Worm (Caenorhabditis elegans): Measurements from ENCODE around the gene madf-4.

The madf-4 gene

DNA sequence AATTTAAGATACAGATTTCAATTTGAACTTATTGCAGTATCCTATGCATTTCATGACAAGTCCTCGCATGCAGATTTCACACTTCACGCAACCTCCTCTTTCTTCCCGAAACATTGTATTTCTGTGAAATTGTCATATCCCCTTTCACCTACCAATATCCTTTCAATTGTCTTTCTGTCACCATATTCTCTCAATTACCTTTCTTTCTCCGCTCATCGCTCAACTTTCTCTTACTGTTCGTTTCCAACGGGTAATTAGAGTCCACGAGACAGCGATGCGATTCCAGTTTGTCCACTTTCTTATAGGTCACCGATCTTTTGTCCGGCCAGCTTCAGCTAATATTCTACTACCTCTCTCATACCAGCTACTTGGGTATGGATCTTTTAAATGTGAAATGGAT is 9.9 kb downstream of the madf-4 start, which contains the start of gene mam-5:
Gene mam-5 (plus strand): TSS at position 304 of the 400 bp plus-strand sequence.
- no peak for TF ChIP-seq egl-5 (tag; optimal IDR thresholded peaks at IDR 0.05)
- TF ChIP-seq lin-15B (tag; optimal IDR thresholded peaks at IDR 0.05): no peak
- no peak for TF ChIP-seq hmg-11 (tag; optimal IDR thresholded peaks at IDR 0.05)
- TF ChIP-seq daf-12 (tag; optimal IDR thresholded peaks at IDR 0.05): no peak
- TF ChIP-seq ceh-9 (tag; optimal IDR thresholded peaks at IDR 0.05): no peak
- no peak for TF ChIP-seq nhr-237 (tag; optimal IDR thresholded peaks at IDR 0.05)
- TF ChIP-seq nhr-77 (tag; optimal IDR thresholded peaks at IDR 0.05): no peak
- no peak for TF ChIP-seq nhr-43 (tag; optimal IDR thresholded peaks at IDR 0.05; ENCODE audit: poor library complexity, severe bottlenecking)
- no peak for TF ChIP-seq pqm-1 (tag; optimal IDR thresholded peaks at IDR 0.05)
- no peak for TF ChIP-seq lin-39 (tag; optimal IDR thresholded peaks at IDR 0.05)
- TF ChIP-seq nfya-1 (tag; optimal IDR thresholded peaks at IDR 0.05; ENCODE audit: insufficient read depth): no peak

DNA sequence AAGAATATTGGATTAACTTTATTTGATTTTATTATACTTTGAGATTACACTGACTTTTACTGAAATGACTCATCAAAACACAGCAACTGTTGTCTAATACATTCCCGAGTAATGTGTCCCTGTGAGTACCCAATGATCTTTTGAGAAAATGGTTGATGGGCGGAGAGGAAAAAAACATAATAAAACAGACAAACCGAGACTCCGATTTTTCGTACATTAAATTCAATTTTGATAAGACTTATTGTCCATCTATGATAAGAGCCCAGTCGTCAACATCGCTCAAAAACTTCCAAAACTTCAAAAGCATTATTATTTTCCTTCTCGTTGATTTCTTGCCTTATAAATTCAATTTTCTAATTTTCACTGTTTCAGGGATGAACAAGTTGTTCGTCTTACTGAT is 11.4 kb downstream of the madf-4 start, which contains the start of gene ttr-46:
Gene ttr-46 (plus strand): TSS at position 373 of the 400 bp plus-strand sequence.
- TF ChIP-seq elt-2 (tag; optimal IDR thresholded peaks at IDR 0.05) (peak; percentile 68), pqm-1 (tag; optimal IDR thresholded peaks at IDR 0.05) (peak; percentile 65), ceh-28 (tag; optimal IDR thresholded peaks at IDR 0.05) (no peak)

DNA sequence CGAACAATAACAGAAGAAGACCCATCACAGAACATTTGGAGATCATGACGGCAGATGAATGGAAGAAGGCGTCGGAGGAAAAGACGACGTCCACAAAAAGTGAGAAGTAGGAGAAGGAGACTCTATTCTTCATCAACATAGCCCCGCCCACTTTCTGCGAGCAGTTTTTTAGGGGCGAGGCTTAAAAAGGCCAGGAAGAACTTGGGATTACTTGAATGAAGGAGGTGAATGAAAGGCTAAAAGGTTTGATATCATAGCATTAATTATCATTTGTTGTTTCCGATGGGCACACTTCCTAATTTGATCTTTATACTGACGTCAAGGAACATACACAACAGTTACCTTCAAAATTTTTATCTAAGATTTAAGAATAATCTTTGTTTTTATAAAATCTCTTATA is 13.5 kb downstream of the madf-4 start, which contains the start of gene nlp-58:
Gene nlp-58 (minus strand): TSS at position 101 of the 400 bp plus-strand sequence.
- TF ChIP-seq fos-1 (tag; optimal IDR thresholded peaks at IDR 0.05): no peak
- no peak for TF ChIP-seq nfya-1 (tag; optimal IDR thresholded peaks at IDR 0.05; ENCODE audit: insufficient read depth)
- no peak for TF ChIP-seq lin-39 (tag; optimal IDR thresholded peaks at IDR 0.05)
- no peak for TF ChIP-seq lsy-12 (tag; optimal IDR thresholded peaks at IDR 0.05)
- TF ChIP-seq nhr-67 (tag; optimal IDR thresholded peaks at IDR 0.05): no peak
- TF ChIP-seq nhr-12 (tag; optimal IDR thresholded peaks at IDR 0.05): no peak
- TF ChIP-seq ZK546.5 (tag; optimal IDR thresholded peaks at IDR 0.05): no peak

DNA sequence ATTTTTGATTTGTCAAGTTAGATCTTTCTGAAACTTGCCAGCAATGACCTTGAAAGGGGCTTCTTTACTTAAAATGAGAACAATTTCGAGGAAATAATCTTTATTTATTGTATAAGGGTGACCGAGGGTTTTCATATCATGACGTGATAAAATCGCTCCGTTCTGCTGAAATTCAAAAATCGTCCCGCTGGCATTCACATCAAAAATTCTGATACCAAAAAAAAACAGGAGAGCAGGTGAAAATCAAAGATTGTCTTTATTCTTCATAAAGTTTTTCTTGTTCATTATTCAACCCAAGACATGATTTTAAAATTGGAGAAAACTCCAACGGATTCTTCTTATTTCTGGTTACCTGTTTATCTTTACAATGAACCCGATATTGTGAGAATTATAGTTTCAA is 18.2 kb downstream of the madf-4 start, which contains the start of gene sre-28:
Gene sre-28 (plus strand): TSS at position 301 of the 400 bp plus-strand sequence.
- no peak for TF ChIP-seq nhr-12 (tag; optimal IDR thresholded peaks at IDR 0.05)
- no peak for TF ChIP-seq eor-1 (tag; optimal IDR thresholded peaks at IDR 0.05)
- no peak for TF ChIP-seq nhr-77 (tag; optimal IDR thresholded peaks at IDR 0.05)
- TF ChIP-seq unc-62 (GFP tag; optimal IDR thresholded peaks at IDR 0.05): no peak
- TF ChIP-seq nhr-76 (tag; optimal IDR thresholded peaks at IDR 0.05): no peak
- no peak for TF ChIP-seq nfya-1 (tag; optimal IDR thresholded peaks at IDR 0.05; ENCODE audit: insufficient read depth)
- no peak for TF ChIP-seq egl-27 (tag; optimal IDR thresholded peaks at IDR 0.05)
- no peak for TF ChIP-seq lsy-12 (tag; optimal IDR thresholded peaks at IDR 0.05)
- TF ChIP-seq ama-1 (optimal IDR thresholded peaks at IDR 0.05): no peak
- no peak for TF ChIP-seq fkh-2 (tag; optimal IDR thresholded peaks at IDR 0.05)
- TF ChIP-seq egl-5 (tag; optimal IDR thresholded peaks at IDR 0.05): no peak
- no peak for TF ChIP-seq jun-1 (tag; optimal IDR thresholded peaks at IDR 0.05)
- no peak for TF ChIP-seq mml-1 (tag; optimal IDR thresholded peaks at IDR 0.05)
- no peak for TF ChIP-seq pqm-1 (tag; optimal IDR thresholded peaks at IDR 0.05)
- no peak for TF ChIP-seq nhr-25 (tag; optimal IDR thresholded peaks at IDR 0.05)

DNA sequence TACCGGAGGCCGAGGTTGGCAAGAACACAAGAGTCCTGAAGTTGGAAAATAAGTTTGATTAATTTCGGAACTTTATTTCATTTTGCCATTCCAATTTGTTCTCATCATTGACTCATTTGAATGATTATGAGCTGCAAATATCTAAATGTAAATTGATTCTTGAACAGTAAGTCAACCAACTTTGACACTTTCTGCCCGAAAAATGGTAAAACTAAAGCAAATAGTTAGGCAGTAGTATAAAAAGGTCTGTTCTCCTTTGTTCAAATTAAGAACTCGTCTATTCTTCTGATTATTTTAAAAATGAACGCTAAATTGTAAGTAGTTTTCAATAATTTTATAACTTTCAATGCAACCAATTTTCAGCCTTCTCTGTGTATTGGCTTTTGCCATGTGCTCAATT is 19.3 kb downstream of the madf-4 start, which contains the start of gene fipr-12:
Gene fipr-12 (plus strand): TSS at position 301 of the 400 bp plus-strand sequence.
- TF ChIP-seq pha-4 (tag; optimal IDR thresholded peaks at IDR 0.05): no peak
- no peak for TF ChIP-seq R02D3.7 (tag; optimal IDR thresholded peaks at IDR 0.05)
- TF ChIP-seq jun-1 (tag; optimal IDR thresholded peaks at IDR 0.05): no peak
- TF ChIP-seq nhr-12 (tag; optimal IDR thresholded peaks at IDR 0.05): no peak
- no peak for TF ChIP-seq ztf-11 (tag; optimal IDR thresholded peaks at IDR 0.05)
- no peak for TF ChIP-seq sea-2 (GFP tag; optimal IDR thresholded peaks at IDR 0.05)
- no peak for TF ChIP-seq elt-3 (tag; optimal IDR thresholded peaks at IDR 0.05)
- no peak for TF ChIP-seq snpc-4 (tag; optimal IDR thresholded peaks at IDR 0.05)

DNA sequence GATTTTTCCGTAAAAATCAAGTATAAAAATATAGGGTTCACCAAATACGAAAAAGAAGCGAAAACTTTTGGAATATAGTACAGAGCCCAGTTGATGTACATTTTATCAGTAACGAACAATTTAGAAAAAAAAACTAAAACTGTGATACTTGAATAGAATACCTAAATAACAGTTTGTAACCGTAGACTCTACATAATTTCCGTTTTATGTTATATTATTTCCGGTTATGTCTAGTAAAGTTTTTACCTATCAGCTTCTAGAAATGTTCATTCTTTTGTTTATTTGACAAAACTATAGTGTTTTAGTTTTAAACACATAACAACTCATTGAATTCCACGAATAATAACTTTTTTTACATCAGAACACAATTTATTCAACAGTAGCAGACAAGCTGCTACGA is 24.9 kb downstream of the madf-4 start, which contains the start of gene srj-33:
Gene srj-33 (minus strand): TSS at position 101 of the 400 bp plus-strand sequence.
- TF ChIP-seq zag-1 (tag; optimal IDR thresholded peaks at IDR 0.05) (no peak), nhr-67 (tag; optimal IDR thresholded peaks at IDR 0.05) (no peak), unc-62 (GFP tag; optimal IDR thresholded peaks at IDR 0.05) (no peak), ztf-11 (tag; optimal IDR thresholded peaks at IDR 0.05) (no peak), nhr-28 (tag; optimal IDR thresholded peaks at IDR 0.05) (no peak), nhr-11 (tag; optimal IDR thresholded peaks at IDR 0.05) (no peak), sea-2 (GFP tag; optimal IDR thresholded peaks at IDR 0.05) (no peak), nhr-77 (tag; optimal IDR thresholded peaks at IDR 0.05) (no peak), nhr-12 (tag; optimal IDR thresholded peaks at IDR 0.05) (no peak), snpc-4 (tag; optimal IDR thresholded peaks at IDR 0.05) (no peak), egl-27 (tag; optimal IDR thresholded peaks at IDR 0.05) (no peak), pha-4 (tag; optimal IDR thresholded peaks at IDR 0.05) (no peak)

Measured in whole organism, L3 larva.